Fruit fly (Drosophila melanogaster) whole organism, embryonic: ENCODE results near the gene Ran-like.

Experiments used
- Atf-2 ChIP-seq: fragments of 200-800 bp; sonication (Bioruptor generic); optimal IDR thresholded peaks from 2 replicates; lab custom pipeline; 2016; ENCODE audit warnings: missing biosample characterization, missing genetic modification characterization
- CG10654 ChIP-seq: fragments of 200-800 bp; sonication (Bioruptor generic); optimal IDR thresholded peaks from 2 replicates; lab custom pipeline; 2016; ENCODE audit warnings: missing biosample characterization, missing genetic modification characterization
- CG13624 ChIP-seq: fragments of 200-800 bp; sonication (Bioruptor generic); optimal IDR thresholded peaks from 2 replicates; lab custom pipeline; 2016; ENCODE audit warnings: missing biosample characterization, missing genetic modification characterization
- CG14860 ChIP-seq: fragments of 200-800 bp; sonication (Bioruptor generic); IDR thresholded peaks from 3 replicates; pipeline ENCODE4 v1.3.6; 2022; ENCODE audit warnings: missing biosample characterization, missing genetic modification characterization; ENCODE audit not compliant: partially characterized antibody
- CG14965 ChIP-seq: fragments of 200-800 bp; sonication (Bioruptor generic); optimal IDR thresholded peaks from 2 replicates; lab custom pipeline; 2016; ENCODE audit warnings: missing biosample characterization, missing genetic modification characterization, borderline replicate concordance
- CG16815 ChIP-seq: fragments of 200-800 bp; sonication (Bioruptor generic); optimal IDR thresholded peaks from 3 replicates; lab custom pipeline; 2017; ENCODE audit warnings: missing biosample characterization, mild to moderate bottlenecking, missing genetic modification characterization
- CG17186 ChIP-seq: fragments of 200-800 bp; sonication (Bioruptor generic); optimal IDR thresholded peaks from 3 replicates; lab custom pipeline; 2017; ENCODE audit warnings: missing biosample characterization, missing genetic modification reagents, missing genetic modification characterization
- CG18599 ChIP-seq: fragments of 200-800 bp; sonication (Bioruptor generic); optimal IDR thresholded peaks from 3 replicates; lab custom pipeline; 2017; ENCODE audit warnings: missing biosample characterization, missing genetic modification characterization, mild to moderate bottlenecking, moderate library complexity, missing genetic modification reagents
- CG31224 ChIP-seq: fragments of 200-800 bp; sonication (Bioruptor generic); IDR thresholded peaks from 2 replicates; pipeline ENCODE4 v1.3.6; 2022; ENCODE audit warnings: missing biosample characterization, missing genetic modification characterization
- CG32772 ChIP-seq: fragments of 200-800 bp; sonication (Bioruptor generic); IDR thresholded peaks from 2 replicates; pipeline ENCODE4 v1.3.6; 2022; ENCODE audit warnings: missing biosample characterization, missing genetic modification characterization
- CG42726 ChIP-seq: fragments of 200-800 bp; sonication (Bioruptor generic); IDR thresholded peaks from 2 replicates; pipeline ENCODE4 v1.3.6; 2022; ENCODE audit warnings: missing biosample characterization, missing genetic modification characterization; ENCODE audit not compliant: partially characterized antibody
- CG4360 ChIP-seq: fragments of 200-800 bp; sonication (Bioruptor generic); IDR thresholded peaks from 2 replicates; pipeline ENCODE4 v1.3.6; 2022; ENCODE audit warnings: missing biosample characterization, missing genetic modification characterization
- CG6813 ChIP-seq: fragments of 200-800 bp; sonication (Bioruptor generic); optimal IDR thresholded peaks from 2 replicates; lab custom pipeline; 2017; ENCODE audit warnings: missing biosample characterization, missing genetic modification characterization, mild to moderate bottlenecking, moderate library complexity, missing genetic modification reagents
- CG6854 ChIP-seq: fragments of 200-800 bp; sonication (Bioruptor generic); optimal IDR thresholded peaks from 3 replicates; lab custom pipeline; 2017; ENCODE audit warnings: missing biosample characterization, mild to moderate bottlenecking, missing genetic modification characterization
- CG7372 ChIP-seq: fragments of 200-800 bp; sonication (Bioruptor generic); IDR thresholded peaks from 2 replicates; pipeline ENCODE4 v1.3.6; 2022; ENCODE audit warnings: missing biosample characterization, missing genetic modification characterization
- D19B ChIP-seq: fragments of 200-800 bp; sonication (Bioruptor generic); optimal IDR thresholded peaks from 2 replicates; lab custom pipeline; 2017; ENCODE audit warnings: missing biosample characterization, mild to moderate bottlenecking, missing genetic modification characterization
- E2f1 ChIP-seq: fragments of 200-800 bp; sonication (Bioruptor generic); IDR thresholded peaks from 2 replicates; pipeline ENCODE4 v1.3.6; 2022; ENCODE audit warnings: missing biosample characterization, missing genetic modification characterization
- Kr ChIP-seq: fragments of 200-800 bp; sonication (Bioruptor generic); optimal IDR thresholded peaks from 2 replicates; lab custom pipeline; 2017; ENCODE audit warnings: missing biosample characterization, mild to moderate bottlenecking, missing genetic modification characterization
- Lim3 ChIP-seq: fragments of 200-800 bp; sonication (Bioruptor generic); IDR thresholded peaks from 2 replicates; pipeline ENCODE4 v1.3.6; 2022; ENCODE audit warnings: missing biosample characterization, missing genetic modification characterization
- Mes4 ChIP-seq: fragments of 200-800 bp; sonication (Bioruptor generic); optimal IDR thresholded peaks from 2 replicates; lab custom pipeline; 2016; ENCODE audit warnings: missing biosample characterization, missing genetic modification characterization
- Oli ChIP-seq: fragments of 200-800 bp; sonication (Bioruptor generic); optimal IDR thresholded peaks from 2 replicates; lab custom pipeline; 2018; ENCODE audit warnings: missing biosample characterization, mild to moderate bottlenecking, missing genetic modification characterization, moderate library complexity
- Sin3A ChIP-seq: fragments of >200 bp; optimal IDR thresholded peaks from 2 replicates; lab custom pipeline; 2018
- chinmo ChIP-seq: fragments of 200-800 bp; sonication (Bioruptor generic); IDR thresholded peaks from 4 replicates; pipeline ENCODE4 v1.3.6; 2022; ENCODE audit warnings: missing biosample characterization, missing genetic modification characterization; ENCODE audit not compliant: partially characterized antibody
- crc ChIP-seq: fragments of 200-800 bp; sonication (Bioruptor generic); optimal IDR thresholded peaks from 2 replicates; lab custom pipeline; 2016; ENCODE audit warnings: missing biosample characterization, missing genetic modification characterization
- crp ChIP-seq, 2 experiments: fragments of 200-800 bp; sonication (Bioruptor generic); optimal IDR thresholded peaks; 2 replicates in 1 of 2; 3 replicates in 1 of 2; lab custom pipeline; 2017; ENCODE audit warnings: missing biosample characterization in 2 of 2, missing genetic modification characterization in 2 of 2, mild to moderate bottlenecking in 1 of 2, moderate library complexity in 1 of 2
- danr ChIP-seq: fragments of 200-800 bp; sonication (Bioruptor generic); IDR thresholded peaks from 2 replicates; pipeline ENCODE4 v1.3.6; 2022; ENCODE audit warnings: missing biosample characterization, missing genetic modification characterization
- emc ChIP-seq: fragments of 200-800 bp; sonication (Bioruptor generic); optimal IDR thresholded peaks from 2 replicates; lab custom pipeline; 2016; ENCODE audit warnings: missing biosample characterization, missing genetic modification characterization
- ham ChIP-seq: fragments of 200-800 bp; sonication (Bioruptor generic); IDR thresholded peaks from 2 replicates; pipeline ENCODE4 v1.3.6; 2022; ENCODE audit warnings: missing biosample characterization, missing genetic modification characterization
- her ChIP-seq: fragments of 200-800 bp; sonication (Bioruptor generic); optimal IDR thresholded peaks from 2 replicates; lab custom pipeline; 2016; ENCODE audit warnings: missing biosample characterization, missing genetic modification characterization
- ind ChIP-seq: fragments of 200-800 bp; sonication (Bioruptor generic); optimal IDR thresholded peaks from 3 replicates; lab custom pipeline; 2016; ENCODE audit warnings: missing biosample characterization, missing genetic modification characterization
- insv ChIP-seq, 2 experiments: fragments of 200-800 bp; sonication (Bioruptor generic); optimal IDR thresholded peaks; 3 replicates each; lab custom pipeline; 2016 to 2018; ENCODE audit warnings: missing biosample characterization in 2 of 2, missing genetic modification characterization in 2 of 2
- jigr1 ChIP-seq: fragments of 200-800 bp; sonication (Bioruptor generic); IDR thresholded peaks from 3 replicates; pipeline ENCODE4 v1.3.6; 2022; ENCODE audit warnings: missing biosample characterization, missing genetic modification characterization
- kni ChIP-seq: fragments of 200-800 bp; sonication (Bioruptor generic); optimal IDR thresholded peaks from 3 replicates; lab custom pipeline; 2017; ENCODE audit warnings: mild to moderate bottlenecking, missing biosample characterization, missing genetic modification reagents, missing genetic modification characterization
- lilli ChIP-seq: fragments of 200-800 bp; sonication (Bioruptor generic); optimal IDR thresholded peaks from 3 replicates; lab custom pipeline; 2016; ENCODE audit warnings: missing biosample characterization, missing genetic modification characterization
- nerfin-2 ChIP-seq: fragments of 200-800 bp; sonication (Bioruptor generic); IDR thresholded peaks from 2 replicates; pipeline ENCODE4 v1.3.6; 2022; ENCODE audit warnings: missing biosample characterization, missing genetic modification characterization; ENCODE audit not compliant: partially characterized antibody
- odd ChIP-seq: fragments of 200-800 bp; sonication (Bioruptor generic); optimal IDR thresholded peaks from 2 replicates; lab custom pipeline; 2017; ENCODE audit warnings: missing biosample characterization, mild to moderate bottlenecking, missing genetic modification characterization
- pita ChIP-seq: fragments of 200-800 bp; sonication (Bioruptor generic); optimal IDR thresholded peaks from 2 replicates; lab custom pipeline; 2017; ENCODE audit warnings: missing biosample characterization, mild to moderate bottlenecking, missing genetic modification characterization
- prd ChIP-seq, 3 experiments: fragments of >200 bp in 2 of 3; fragments of 200-800 bp in 1 of 3; sonication (Bioruptor generic) in 1 of 3; optimal IDR thresholded peaks in 2 of 3; IDR thresholded peaks in 1 of 3; 2 replicates in 2 of 3; 3 replicates in 1 of 3; pipeline versions ENCODE4 v1.3.6 to Lab custom; 2017 to 2022; ENCODE audit warnings: missing biosample characterization in 1 of 3, missing genetic modification characterization in 1 of 3
- run ChIP-seq: fragments of 200-800 bp; sonication (Bioruptor generic); optimal IDR thresholded peaks from 3 replicates; lab custom pipeline; 2018; ENCODE audit warnings: missing biosample characterization, mild to moderate bottlenecking, missing genetic modification characterization
- salm ChIP-seq: fragments of 200-800 bp; sonication (Bioruptor generic); optimal IDR thresholded peaks from 2 replicates; lab custom pipeline; 2018; ENCODE audit warnings: missing biosample characterization, mild to moderate bottlenecking, missing genetic modification characterization
- schlank ChIP-seq: fragments of 200-800 bp; sonication (Bioruptor generic); optimal IDR thresholded peaks from 2 replicates; lab custom pipeline; 2018; ENCODE audit warnings: missing biosample characterization, mild to moderate bottlenecking, missing genetic modification characterization
- sd ChIP-seq: fragments of 200-800 bp; sonication (Bioruptor generic); optimal IDR thresholded peaks from 3 replicates; lab custom pipeline; 2018; ENCODE audit warnings: missing biosample characterization, mild to moderate bottlenecking, missing genetic modification characterization, moderate library complexity
- sens-2 ChIP-seq: fragments of 200-800 bp; sonication (Bioruptor generic); IDR thresholded peaks from 2 replicates; pipeline ENCODE4 v1.3.6; 2022; ENCODE audit warnings: missing biosample characterization, missing genetic modification characterization
- seq ChIP-seq: fragments of 200-800 bp; sonication (Bioruptor generic); IDR thresholded peaks from 2 replicates; pipeline ENCODE4 v1.3.6; 2022; ENCODE audit warnings: missing biosample characterization, missing genetic modification characterization
- sob ChIP-seq: fragments of 200-800 bp; sonication (Bioruptor generic); IDR thresholded peaks from 2 replicates; pipeline ENCODE4 v1.3.6; 2022; ENCODE audit warnings: missing biosample characterization, missing genetic modification characterization
- tio ChIP-seq: fragments of 200-800 bp; sonication (Bioruptor generic); optimal IDR thresholded peaks from 2 replicates; lab custom pipeline; 2017; ENCODE audit warnings: missing biosample characterization, missing genetic modification characterization, inconsistent platforms
- trh ChIP-seq: fragments of 200-800 bp; sonication (Bioruptor generic); optimal IDR thresholded peaks from 2 replicates; lab custom pipeline; 2016; ENCODE audit warnings: missing biosample characterization, missing genetic modification characterization
- tx ChIP-seq: fragments of 200-800 bp; sonication (Bioruptor generic); optimal IDR thresholded peaks from 2 replicates; lab custom pipeline; 2016; ENCODE audit warnings: missing biosample characterization, missing genetic modification characterization
- vfl ChIP-seq: fragments of 200-800 bp; sonication (Bioruptor generic); optimal IDR thresholded peaks from 2 replicates; lab custom pipeline; 2016; ENCODE audit warnings: missing biosample characterization, missing genetic modification characterization
- yki ChIP-seq: fragments of >200 bp; optimal IDR thresholded peaks from 3 replicates; lab custom pipeline; 2018

Ran-like gene

DNA sequence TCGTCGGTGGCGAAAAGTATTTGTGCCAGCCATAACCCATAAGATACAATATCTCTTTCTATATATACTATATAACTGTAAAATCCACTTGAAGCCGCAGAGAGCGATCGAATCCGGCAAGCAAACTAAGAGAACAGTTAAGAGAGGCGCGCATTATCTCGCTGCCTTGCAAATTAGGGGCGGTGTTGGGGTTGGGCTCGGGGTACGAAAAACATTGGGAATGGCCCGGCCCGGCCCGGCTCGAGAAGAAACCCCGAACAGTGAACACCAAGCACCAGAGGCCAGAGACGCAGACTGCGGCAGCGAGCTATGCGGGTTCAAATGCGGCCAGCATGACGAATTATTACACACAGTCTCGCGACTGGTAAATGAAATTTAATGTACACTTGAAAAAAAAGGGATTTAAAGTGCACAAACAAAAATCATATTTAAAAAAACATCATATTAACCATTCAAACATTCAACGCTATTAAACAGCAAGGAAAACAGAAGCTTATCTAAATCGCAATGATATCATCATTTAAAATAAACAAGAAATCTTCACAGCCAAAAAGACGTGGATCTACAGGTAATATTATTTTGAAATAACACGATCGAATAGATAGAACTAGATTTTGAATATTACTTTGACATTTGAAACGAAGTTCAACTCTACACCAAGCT lies 47.3 kb upstream of the Ran-like start (continued):
- TF ChIP-seq CG6854 (GFP tag; lab: Kevin White, UChicago) (no peak), Sin3A (lab: Kevin White, UChicago) (no peak), CG4360 (GFP tag; lab: Robert Waterston, UW) (no peak), salm (tag; lab: Kevin White, UChicago) (no peak), her (no peak), insv (GFP tag; optimal IDR thresholded peaks at IDR 0.05; lab: Kevin White, UChicago) (no peak), Mes4 (GFP tag; lab: Kevin White, UChicago) (no peak), CG14965 (no peak), yki (lab: Kevin White, UChicago) (no peak), CG18599 (GFP tag; lab: Kevin White, UChicago) (peak; percentile 53), CG42726 (GFP tag; lab: Robert Waterston, UW) (no peak), sd (peak; percentile 18), chinmo (peak; percentile 86; the same call in 2 of the 4 replicates), emc (GFP tag; lab: Kevin White, UChicago) (no peak), Atf-2 (GFP tag; lab: Kevin White, UChicago) (peak; percentile 16), schlank (tag; lab: Kevin White, UChicago) (no peak), sob (GFP tag; lab: Robert Waterston, UW) (0 out of 2 replicates have a peak, but pooled peaks have one; percentile 34), CG14860 (GFP tag; lab: Robert Waterston, UW) (no peak), Oli (tag; lab: Kevin White, UChicago) (peak; percentile 25), CG13624 (GFP tag; lab: Kevin White, UChicago) (no peak), danr (0 out of 2 replicates have a peak, but pooled peaks have one; percentile 28), trh (no peak), crc (GFP tag; lab: Kevin White, UChicago) (no peak), ind (GFP tag; lab: Kevin White, UChicago) (peak; percentile 52), Kr (GFP tag; lab: Kevin White, UChicago) (no peak), E2f1 (GFP tag; lab: Robert Waterston, UW) (no peak), pita (GFP tag; lab: Kevin White, UChicago) (no peak), lilli (GFP tag; lab: Kevin White, UChicago) (no peak), vfl (GFP tag; lab: Kevin White, UChicago) (no peak), sens-2 (GFP tag; lab: Robert Waterston, UW) (peak; percentile 52; the same call in 1 of the 2 replicates), nerfin-2 (GFP tag; lab: Robert Waterston, UW) (no peak), CG7372 (peak; percentile 23; the same call in 1 of the 2 replicates), run (tag; lab: Kevin White, UChicago) (no peak), prd (optimal IDR thresholded peaks at IDR 0.05; lab: Kevin White, UChicago) (no peak), prd (GFP tag; IDR thresholded peaks at IDR 0.05; lab: Robert Waterston, UW) (peak; percentile 70), CG31224 (GFP tag; lab: Robert Waterston, UW) (no peak), CG17186 (GFP tag; lab: Kevin White, UChicago) (no peak), crp (GFP tag; optimal IDR thresholded peaks at IDR 0.05; lab: Kevin White, UChicago) (no peak), CG6813 (GFP tag; lab: Kevin White, UChicago) (no peak), Lim3 (no peak), seq (GFP tag; lab: Robert Waterston, UW) (no peak), odd (no peak), tx (GFP tag; lab: Kevin White, UChicago) (no peak), D19B (GFP tag; lab: Kevin White, UChicago) (no peak), ham (GFP tag; lab: Robert Waterston, UW) (no peak), CG32772 (GFP tag; lab: Robert Waterston, UW) (peak; percentile 55; the same call in 1 of the 2 replicates), CG10654 (GFP tag; lab: Kevin White, UChicago) (peak; percentile 15), kni (GFP tag; lab: Kevin White, UChicago) (peak; percentile 27), tio (GFP tag; lab: Kevin White, UChicago) (peak; percentile 46), CG16815 (no peak), jigr1 (no peak)
